Fruit fly (Drosophila melanogaster): Measurements from ENCODE around the gene CG9641.

dm6 chr2L:2945438-2946220 is 31.0 kb downstream of the CG9641 start:
- TF ChIP-seq Dfd (GFP tag; optimal IDR thresholded peaks at IDR 0.05) (peak; percentile 83), sv (GFP tag; optimal IDR thresholded peaks at IDR 0.05) (no peak), Jra (GFP tag; optimal IDR thresholded peaks at IDR 0.05) (no peak), fru (GFP tag; optimal IDR thresholded peaks at IDR 0.05) (no peak), lola (GFP tag; optimal IDR thresholded peaks at IDR 0.05) (no peak), usp (GFP tag; optimal IDR thresholded peaks at IDR 0.05) (no peak), h (GFP tag; optimal IDR thresholded peaks at IDR 0.05) (no peak), Abd-B (GFP tag; optimal IDR thresholded peaks at IDR 0.05) (no peak)
